Fruit fly (Drosophila melanogaster) whole organism, embryonic: ENCODE results near the gene CG15530.

ENCODE experiments used
- Antp ChIP-seq: fragments of 200-800 bp; sonication (Bioruptor generic); optimal IDR thresholded peaks from 3 replicates; lab custom pipeline; 2016; ENCODE audit warnings: missing biosample characterization, missing genetic modification characterization
- B-H1 ChIP-seq: fragments of 200-800 bp; sonication (Bioruptor generic); IDR thresholded peaks from 3 replicates; pipeline ENCODE4 v1.3.6; 2022; ENCODE audit warnings: missing biosample characterization, missing genetic modification characterization
- C15 ChIP-seq: fragments of 200-800 bp; sonication (Bioruptor generic); IDR thresholded peaks from 3 replicates; pipeline ENCODE4 v1.3.6; 2022; ENCODE audit warnings: missing biosample characterization, missing genetic modification characterization
- CG10147 ChIP-seq: fragments of 200-800 bp; sonication (Bioruptor generic); optimal IDR thresholded peaks from 2 replicates; lab custom pipeline; 2019; ENCODE audit warnings: missing biosample characterization, mild to moderate bottlenecking, missing genetic modification characterization, moderate library complexity
- CG10366 ChIP-seq: fragments of 200-800 bp; sonication (Bioruptor generic); IDR thresholded peaks from 2 replicates; pipeline ENCODE4 v1.3.6; 2022; ENCODE audit warnings: missing biosample characterization, missing genetic modification characterization
- CG10431 ChIP-seq: fragments of 200-800 bp; sonication (Bioruptor generic); optimal IDR thresholded peaks from 3 replicates; lab custom pipeline; 2018; ENCODE audit warnings: missing biosample characterization, mild to moderate bottlenecking, missing genetic modification characterization
- CG12104 ChIP-seq: fragments of 200-800 bp; sonication (Bioruptor generic); optimal IDR thresholded peaks from 3 replicates; lab custom pipeline; 2016; ENCODE audit warnings: missing biosample characterization, missing genetic modification characterization
- CG12299 ChIP-seq: fragments of 200-800 bp; sonication (Bioruptor generic); optimal IDR thresholded peaks from 2 replicates; lab custom pipeline; 2018; ENCODE audit warnings: missing biosample characterization, mild to moderate bottlenecking, missing genetic modification characterization
- CG13424 ChIP-seq: fragments of 200-800 bp; sonication (Bioruptor generic); optimal IDR thresholded peaks from 2 replicates; lab custom pipeline; 2019; ENCODE audit warnings: missing biosample characterization, mild to moderate bottlenecking, missing genetic modification characterization, moderate library complexity
- CG14860 ChIP-seq: fragments of 200-800 bp; sonication (Bioruptor generic); IDR thresholded peaks from 3 replicates; pipeline ENCODE4 v1.3.6; 2022; ENCODE audit warnings: missing biosample characterization, missing genetic modification characterization; ENCODE audit not compliant: partially characterized antibody
- CG16815 ChIP-seq: fragments of 200-800 bp; sonication (Bioruptor generic); optimal IDR thresholded peaks from 3 replicates; lab custom pipeline; 2017; ENCODE audit warnings: missing biosample characterization, mild to moderate bottlenecking, missing genetic modification characterization
- CG17829 ChIP-seq: fragments of 200-800 bp; optimal IDR thresholded peaks from 2 replicates; lab custom pipeline; 2019; ENCODE audit warnings: missing biosample characterization, mild to moderate bottlenecking, missing genetic modification characterization, moderate library complexity
- CG31224 ChIP-seq: fragments of 200-800 bp; sonication (Bioruptor generic); IDR thresholded peaks from 2 replicates; pipeline ENCODE4 v1.3.6; 2022; ENCODE audit warnings: missing biosample characterization, missing genetic modification characterization
- CG3407 ChIP-seq: fragments of 200-800 bp; sonication (Bioruptor generic); optimal IDR thresholded peaks from 2 replicates; lab custom pipeline; 2018; ENCODE audit warnings: missing biosample characterization, mild to moderate bottlenecking, missing genetic modification characterization
- CG34224 ChIP-seq: fragments of 200-800 bp; sonication (Bioruptor generic); IDR thresholded peaks from 3 replicates; pipeline ENCODE4 v1.3.6; 2022; ENCODE audit warnings: missing biosample characterization, missing genetic modification characterization; ENCODE audit not compliant: partially characterized antibody
- CG6254 ChIP-seq: fragments of 200-800 bp; sonication (Bioruptor generic); optimal IDR thresholded peaks from 3 replicates; lab custom pipeline; 2017; ENCODE audit warnings: mild to moderate bottlenecking, missing biosample characterization, missing genetic modification reagents, missing genetic modification characterization
- CG6272 ChIP-seq: fragments of 200-800 bp; sonication (Bioruptor generic); IDR thresholded peaks from 2 replicates; pipeline ENCODE4 v1.3.6; 2022; ENCODE audit warnings: missing biosample characterization, missing genetic modification characterization
- CG6813 ChIP-seq: fragments of 200-800 bp; sonication (Bioruptor generic); optimal IDR thresholded peaks from 2 replicates; lab custom pipeline; 2017; ENCODE audit warnings: missing biosample characterization, missing genetic modification characterization, mild to moderate bottlenecking, moderate library complexity, missing genetic modification reagents
- CG6854 ChIP-seq: fragments of 200-800 bp; sonication (Bioruptor generic); optimal IDR thresholded peaks from 3 replicates; lab custom pipeline; 2017; ENCODE audit warnings: missing biosample characterization, mild to moderate bottlenecking, missing genetic modification characterization
- CTCF ChIP-seq: fragments of 200-800 bp; sonication (Bioruptor generic); optimal IDR thresholded peaks from 2 replicates; lab custom pipeline; 2017; ENCODE audit warnings: missing biosample characterization, mild to moderate bottlenecking, missing genetic modification characterization, moderate library complexity
- Chrac-16 ChIP-seq: fragments of 200-800 bp; sonication (Bioruptor generic); optimal IDR thresholded peaks from 3 replicates; lab custom pipeline; 2016; ENCODE audit warnings: missing biosample characterization, missing genetic modification characterization
- D19A ChIP-seq: fragments of 200-800 bp; optimal IDR thresholded peaks from 3 replicates; lab custom pipeline; 2019; ENCODE audit warnings: missing biosample characterization, mild to moderate bottlenecking, missing genetic modification characterization, moderate library complexity
- Dfd ChIP-seq, 2 experiments: fragments of >200 bp; optimal IDR thresholded peaks; 2 replicates each; lab custom pipeline; 2017; ENCODE audit warnings: missing biosample characterization in 2 of 2, missing genetic modification characterization in 2 of 2
- Elba2 ChIP-seq: fragments of 200-800 bp; sonication (Bioruptor generic); optimal IDR thresholded peaks from 3 replicates; lab custom pipeline; 2016; ENCODE audit warnings: missing biosample characterization, missing genetic modification characterization
- Gsc ChIP-seq: fragments of 200-800 bp; sonication (Bioruptor generic); IDR thresholded peaks from 2 replicates; pipeline ENCODE4 v1.3.6; 2022; ENCODE audit warnings: missing biosample characterization, missing genetic modification characterization
- Gug ChIP-seq: fragments of 200-800 bp; sonication (Bioruptor generic); IDR thresholded peaks from 4 replicates; pipeline ENCODE4 v1.3.6; 2022; ENCODE audit warnings: missing biosample characterization, missing genetic modification characterization
- HLH3B ChIP-seq: fragments of 200-800 bp; sonication (Bioruptor generic); IDR thresholded peaks from 2 replicates; pipeline ENCODE4 v1.3.6; 2022; ENCODE audit warnings: missing biosample characterization, missing genetic modification characterization
- HLH54F ChIP-seq: fragments of 200-800 bp; sonication (Bioruptor generic); optimal IDR thresholded peaks from 3 replicates; lab custom pipeline; 2016; ENCODE audit warnings: missing biosample characterization, missing genetic modification characterization
- Jarid2 ChIP-seq: fragments of 200-800 bp; sonication (Bioruptor generic); optimal IDR thresholded peaks from 3 replicates; lab custom pipeline; 2017; ENCODE audit warnings: mild to moderate bottlenecking, missing biosample characterization, missing genetic modification reagents, missing genetic modification characterization
- Lpt ChIP-seq: fragments of >200 bp; optimal IDR thresholded peaks from 2 replicates; lab custom pipeline; 2018; ENCODE audit warnings: missing biosample characterization, missing genetic modification characterization
- MESR4 ChIP-seq: fragments of 200-800 bp; sonication (Bioruptor generic); optimal IDR thresholded peaks from 2 replicates; lab custom pipeline; 2018; ENCODE audit warnings: missing biosample characterization, mild to moderate bottlenecking, missing genetic modification characterization, moderate library complexity
- Mad ChIP-seq: fragments of 200-800 bp; sonication (Bioruptor generic); optimal IDR thresholded peaks from 2 replicates; lab custom pipeline; 2016; ENCODE audit warnings: missing biosample characterization, missing genetic modification characterization
- Pdp1 ChIP-seq, 2 experiments: fragments of 200-800 bp; sonication (Bioruptor generic); optimal IDR thresholded peaks; 3 replicates each; lab custom pipeline; 2016; ENCODE audit warnings: missing biosample characterization in 2 of 2, missing genetic modification characterization in 2 of 2, mild to moderate bottlenecking in 1 of 2, moderate library complexity in 1 of 2
- Xbp1 ChIP-seq: fragments of 200-800 bp; sonication (Bioruptor generic); optimal IDR thresholded peaks from 3 replicates; lab custom pipeline; 2016; ENCODE audit warnings: missing biosample characterization, mild to moderate bottlenecking, missing genetic modification characterization
- ab ChIP-seq: fragments of 200-800 bp; sonication (Bioruptor generic); optimal IDR thresholded peaks from 2 replicates; lab custom pipeline; 2016; ENCODE audit warnings: missing biosample characterization, missing genetic modification characterization
- ara ChIP-seq: fragments of 200-800 bp; sonication (Bioruptor generic); IDR thresholded peaks from 2 replicates; pipeline ENCODE4 v1.3.6; 2022; ENCODE audit warnings: missing biosample characterization, missing genetic modification characterization
- az2 ChIP-seq: fragments of 200-800 bp; sonication (Bioruptor generic); optimal IDR thresholded peaks from 3 replicates; lab custom pipeline; 2016; ENCODE audit warnings: missing biosample characterization, missing genetic modification characterization
- ci ChIP-seq: fragments of 200-800 bp; sonication (Bioruptor generic); IDR thresholded peaks from 3 replicates; pipeline ENCODE4 v1.3.6; 2022; ENCODE audit warnings: missing biosample characterization, missing genetic modification characterization
- corto ChIP-seq: fragments of 200-800 bp; sonication (Bioruptor generic); optimal IDR thresholded peaks from 2 replicates; lab custom pipeline; 2016; ENCODE audit warnings: missing biosample characterization, mild to moderate bottlenecking, missing genetic modification characterization, moderate library complexity
- ewg ChIP-seq: fragments of 200-800 bp; sonication (Bioruptor generic); optimal IDR thresholded peaks from 3 replicates; lab custom pipeline; 2017; ENCODE audit warnings: mild to moderate bottlenecking, missing biosample characterization, missing genetic modification reagents, missing genetic modification characterization
- gcm2 ChIP-seq: fragments of 200-800 bp; sonication (Bioruptor generic); optimal IDR thresholded peaks from 2 replicates; lab custom pipeline; 2016; ENCODE audit warnings: missing biosample characterization, missing genetic modification characterization
- h ChIP-seq: fragments of >200 bp; optimal IDR thresholded peaks from 2 replicates; lab custom pipeline; 2017
- hbn ChIP-seq: fragments of 200-800 bp; sonication (Bioruptor generic); IDR thresholded peaks from 2 replicates; pipeline ENCODE4 v1.3.6; 2022; ENCODE audit warnings: missing biosample characterization, missing genetic modification characterization; ENCODE audit not compliant: partially characterized antibody
- kah ChIP-seq: fragments of 200-800 bp; sonication (Bioruptor generic); optimal IDR thresholded peaks from 2 replicates; lab custom pipeline; 2018; ENCODE audit warnings: missing biosample characterization, mild to moderate bottlenecking, missing genetic modification characterization
- kay ChIP-seq: fragments of 200-800 bp; sonication (Bioruptor generic); optimal IDR thresholded peaks from 2 replicates; lab custom pipeline; 2016; ENCODE audit warnings: missing biosample characterization, missing genetic modification characterization
- nmo ChIP-seq: fragments of 200-800 bp; sonication (Bioruptor generic); optimal IDR thresholded peaks from 2 replicates; lab custom pipeline; 2018; ENCODE audit warnings: missing biosample characterization, mild to moderate bottlenecking, missing genetic modification characterization, moderate library complexity
- onecut ChIP-seq: fragments of 200-800 bp; sonication (Bioruptor generic); IDR thresholded peaks from 2 replicates; pipeline ENCODE4 v1.3.6; 2022; ENCODE audit warnings: missing biosample characterization, missing genetic modification characterization
- pb ChIP-seq: fragments of 200-800 bp; sonication (Bioruptor generic); optimal IDR thresholded peaks from 3 replicates; lab custom pipeline; 2016; ENCODE audit warnings: missing biosample characterization, missing genetic modification characterization
- psq ChIP-seq: fragments of 200-800 bp; sonication (Bioruptor generic); optimal IDR thresholded peaks from 2 replicates; lab custom pipeline; 2017; ENCODE audit warnings: missing biosample characterization, missing genetic modification characterization
- run ChIP-seq: fragments of 200-800 bp; sonication (Bioruptor generic); optimal IDR thresholded peaks from 3 replicates; lab custom pipeline; 2018; ENCODE audit warnings: missing biosample characterization, mild to moderate bottlenecking, missing genetic modification characterization
- vnd ChIP-seq: fragments of 200-800 bp; sonication (Bioruptor generic); IDR thresholded peaks from 3 replicates; pipeline ENCODE4 v1.3.6; 2022; ENCODE audit warnings: missing biosample characterization, missing genetic modification characterization; ENCODE audit not compliant: partially characterized antibody
- zf30C ChIP-seq: fragments of 200-800 bp; sonication (Bioruptor generic); optimal IDR thresholded peaks from 3 replicates; lab custom pipeline; 2018; ENCODE audit warnings: missing biosample characterization, mild to moderate bottlenecking, missing genetic modification characterization

CG15530 gene

dm6 chr3R:30195606-30196049 lies 18.0 kb downstream of the CG15530 start (continued):
- TF ChIP-seq hbn (GFP tag; lab: Robert Waterston, UW), result no peak
- no peak for TF ChIP-seq CG10431 (GFP tag; lab: Kevin White, UChicago)
- peak; percentile 30 for TF ChIP-seq Chrac-16
- peak in 1 of 2 experiments; percentile 44 for TF ChIP-seq Pdp1 (GFP tag; optimal IDR thresholded peaks at IDR 0.05; lab: Kevin White, UChicago)
- TF ChIP-seq kah (GFP tag; lab: Kevin White, UChicago), result peak; percentile 67
- no peak for TF ChIP-seq CG16815 (GFP tag; lab: Kevin White, UChicago)
- peak; percentile 53 for TF ChIP-seq CG13424 (tag; lab: Kevin White, UChicago)
- no peak for TF ChIP-seq D19A (tag; lab: Kevin White, UChicago)
- TF ChIP-seq CG3407 (GFP tag; lab: Kevin White, UChicago), result no peak
- peak; percentile 36; the same call in 1 of the 2 replicates for TF ChIP-seq CG10366
- peak; percentile 59; the same call in 2 of the 4 replicates for TF ChIP-seq Gug
- TF ChIP-seq Xbp1, result peak; percentile 62
- no peak for TF ChIP-seq corto (GFP tag; lab: Kevin White, UChicago)
- TF ChIP-seq zf30C (GFP tag; lab: Kevin White, UChicago), result no peak
- no peak for TF ChIP-seq pb (GFP tag; lab: Kevin White, UChicago)
- peak; percentile 25 for TF ChIP-seq CG6854 (GFP tag; lab: Kevin White, UChicago)
- TF ChIP-seq CG6272, result 0 out of 2 replicates have a peak, but pooled peaks have one; percentile 16
- no peak for TF ChIP-seq CG34224 (GFP tag; lab: Robert Waterston, UW)
- TF ChIP-seq CG12299 (tag; lab: Kevin White, UChicago), result no peak
- TF ChIP-seq onecut (GFP tag; lab: Robert Waterston, UW), result no peak
- no peak for TF ChIP-seq kay
- peak; percentile 10 for TF ChIP-seq CG17829 (tag; lab: Kevin White, UChicago)
- peak; percentile 22 for TF ChIP-seq MESR4
- no peak for TF ChIP-seq Gsc
- peak; percentile 78 for TF ChIP-seq CTCF (GFP tag; lab: Kevin White, UChicago)
- peak; percentile 55; the same call in 1 of the 3 replicates for TF ChIP-seq ci (GFP tag; lab: Robert Waterston, UW)
- no peak for TF ChIP-seq run (tag; lab: Kevin White, UChicago)
- peak; percentile 47; the same call in 1 of the 2 replicates for TF ChIP-seq CG31224 (GFP tag; lab: Robert Waterston, UW)
- TF ChIP-seq ab (GFP tag; lab: Kevin White, UChicago), result no peak
- no peak for TF ChIP-seq CG12104 (GFP tag; lab: Kevin White, UChicago)
- TF ChIP-seq HLH3B (GFP tag; lab: Robert Waterston, UW), result no peak
- TF ChIP-seq Lpt, result no peak
- peak; percentile 45 for TF ChIP-seq Jarid2 (GFP tag; lab: Kevin White, UChicago)
- TF ChIP-seq gcm2 (GFP tag; lab: Kevin White, UChicago), result no peak
- TF ChIP-seq C15, result no peak
- peak; percentile 60 for TF ChIP-seq HLH54F (GFP tag; lab: Kevin White, UChicago)
- TF ChIP-seq Dfd (GFP tag; optimal IDR thresholded peaks at IDR 0.05; lab: Kevin White, UChicago), result no peak
- peak; percentile 40; the same call in 1 of the 3 replicates for TF ChIP-seq B-H1 (GFP tag; lab: Robert Waterston, UW)
- TF ChIP-seq Elba2 (GFP tag; lab: Kevin White, UChicago), result no peak
- TF ChIP-seq CG10147 (GFP tag; lab: Kevin White, UChicago), result peak; percentile 41
- no peak for TF ChIP-seq az2 (GFP tag; lab: Kevin White, UChicago)
- no peak for TF ChIP-seq CG14860 (GFP tag; lab: Robert Waterston, UW)
- peak; percentile 10 for TF ChIP-seq Mad (GFP tag; lab: Kevin White, UChicago)
- TF ChIP-seq ewg (GFP tag; lab: Kevin White, UChicago), result no peak
- 0 out of 2 replicates have a peak, but pooled peaks have one; percentile 49 for TF ChIP-seq ara (GFP tag; lab: Robert Waterston, UW)
- TF ChIP-seq nmo (GFP tag; lab: Kevin White, UChicago), result no peak
- TF ChIP-seq CG6254 (GFP tag; lab: Kevin White, UChicago), result no peak
- TF ChIP-seq vnd (GFP tag; lab: Robert Waterston, UW), result no peak
- TF ChIP-seq Antp (GFP tag; lab: Kevin White, UChicago), result peak; percentile 47
- TF ChIP-seq CG6813 (GFP tag; lab: Kevin White, UChicago), result no peak
- TF ChIP-seq h, result no peak
- no peak for TF ChIP-seq psq
